Worm (Caenorhabditis elegans): Measurements from ENCODE around the gene C28D4.8.

ce11 chrIV:9797304-9798003 lies 49.2 kb upstream of the C28D4.8 start, which contains the start of gene T13F2.2:
- TF ChIP-seq tab-1 (GFP tag; IDR thresholded peaks at IDR 0.05) (no peak), ztf-23 (GFP tag; IDR thresholded peaks at IDR 0.05) (no peak), med-1 (GFP tag; optimal IDR thresholded peaks at IDR 0.05; ENCODE audit: insufficient read depth) (no peak), cog-1 (tag; optimal IDR thresholded peaks at IDR 0.05) (no peak), flt-1 (GFP tag; IDR thresholded peaks at IDR 0.05) (no peak), klf-2 (GFP tag; conservative IDR thresholded peaks at IDR 0.05) (no peak)
